Worm (Caenorhabditis elegans): ENCODE data around the gene pir-2.

Gene pir-2

ce11 chrIII:9467095-9467494 is 23.7 kb upstream of the pir-2 start, which contains the start of gene baf-1:
baf-1 (plus strand) TSS chrIII:9467464.
- TF ChIP-seq lin-38 (GFP tag; IDR thresholded peaks at IDR 0.05) (peak; percentile 98), mdl-1 (tag; optimal IDR thresholded peaks at IDR 0.05) (no peak), nhr-102 (tag; optimal IDR thresholded peaks at IDR 0.05) (peak; percentile 44), mep-1 (tag; optimal IDR thresholded peaks at IDR 0.05) (peak; percentile 70), hlh-11 (tag; optimal IDR thresholded peaks at IDR 0.05) (peak; percentile 32), hmg-1.1 (GFP tag; IDR thresholded peaks at IDR 0.05) (0 out of 2 replicates have a peak, but pooled peaks have one; percentile 26), hif-1 (tag; optimal IDR thresholded peaks at IDR 0.05) (peak in 1 of 2 experiments; percentile 31), duxl-1 (tag; optimal IDR thresholded peaks at IDR 0.05; ENCODE audit: poor library complexity) (peak; percentile 72), attf-4 (tag; optimal IDR thresholded peaks at IDR 0.05) (no peak), nhr-77 (tag; optimal IDR thresholded peaks at IDR 0.05) (peak; percentile 60), fkh-10 (GFP tag; optimal IDR thresholded peaks at IDR 0.05) (no peak), fos-1 (tag; optimal IDR thresholded peaks at IDR 0.05) (no peak), daf-16 (GFP tag; optimal IDR thresholded peaks at IDR 0.05) (no peak), daf-16 (tag; optimal IDR thresholded peaks at IDR 0.05) (peak; percentile 39), lin-13 (GFP tag; optimal IDR thresholded peaks at IDR 0.05) (peak; percentile 23), mes-2 (tag; optimal IDR thresholded peaks at IDR 0.05; ENCODE audit: poor library complexity, severe bottlenecking) (peak; percentile 87), Y48G9A.11 (GFP tag; IDR thresholded peaks at IDR 0.05) (no peak), mxl-3 (GFP tag; optimal IDR thresholded peaks at IDR 0.05) (no peak), pqm-1 (tag; optimal IDR thresholded peaks at IDR 0.05) (peak; percentile 49), dve-1 (tag; optimal IDR thresholded peaks at IDR 0.05; ENCODE audit: insufficient read depth) (peak; percentile 73), lin-15B (tag; optimal IDR thresholded peaks at IDR 0.05) (no peak), jun-1 (tag; optimal IDR thresholded peaks at IDR 0.05) (no peak), egl-43 (GFP tag; IDR thresholded peaks at IDR 0.05) (no peak), lin-29 (GFP tag; IDR thresholded peaks at IDR 0.05) (no peak), ceh-28 (tag; optimal IDR thresholded peaks at IDR 0.05) (peak; percentile 11), unc-130 (GFP tag; optimal IDR thresholded peaks at IDR 0.05) (peak; percentile 57), hlh-30 (tag; optimal IDR thresholded peaks at IDR 0.05; ENCODE audit: insufficient read depth) (peak; percentile 32), aha-1 (tag) (peak; percentile 74), tra-1 (GFP tag; IDR thresholded peaks at IDR 0.05) (no peak), arid-1 (GFP tag; conservative IDR thresholded peaks at IDR 0.05) (peak; percentile 55; the same call in 1 of the 2 replicates), daf-12 (tag; optimal IDR thresholded peaks at IDR 0.05) (no peak), daf-19 (GFP tag; conservative IDR thresholded peaks at IDR 0.05) (no peak), vab-7 (GFP tag; IDR thresholded peaks at IDR 0.05) (no peak), zfp-3 (GFP tag; conservative IDR thresholded peaks at IDR 0.05) (peak; percentile 31; the same call in 1 of the 2 replicates), dpl-1 (GFP tag; optimal IDR thresholded peaks at IDR 0.05) (peak; percentile 70), madf-5 (GFP tag; IDR thresholded peaks at IDR 0.05) (no peak), rbr-2 (tag; optimal IDR thresholded peaks at IDR 0.05) (peak; percentile 58), snpc-4 (tag; optimal IDR thresholded peaks at IDR 0.05) (no peak), gei-8 (GFP tag; optimal IDR thresholded peaks at IDR 0.05) (no peak), zag-1 (tag; optimal IDR thresholded peaks at IDR 0.05) (no peak), nhr-28 (tag; optimal IDR thresholded peaks at IDR 0.05) (peak; percentile 34), nhr-6 (tag; optimal IDR thresholded peaks at IDR 0.05) (peak; percentile 59), lsy-2 (tag; optimal IDR thresholded peaks at IDR 0.05) (peak in 1 of 2 experiments; percentile 78), dmd-6 (GFP tag; IDR thresholded peaks at IDR 0.05) (no peak)
